Worm (Caenorhabditis elegans) whole organism, young adult: ENCODE measurements around the gene spp-10.

ENCODE experiments used
- B0261.1 ChIP-seq: sonication (generic microtip); optimal IDR thresholded peaks from 2 replicates; lab custom pipeline; 2016; ENCODE audit warnings: mild to moderate bottlenecking, missing genetic modification characterization, moderate library complexity, missing compliant biosample characterization
- B0336.3 ChIP-seq: fragments of 200-800 bp; sonication (Bioruptor generic); IDR thresholded peaks from 2 replicates; pipeline ENCODE4 v1.3.6; 2022; ENCODE audit warnings: missing genetic modification characterization, missing compliant biosample characterization
- K12H6.12 ChIP-seq: fragments of 200-800 bp; sonication (Bioruptor generic); optimal IDR thresholded peaks from 2 replicates; lab custom pipeline; 2018; ENCODE audit warnings: mild to moderate bottlenecking, missing genetic modification characterization, missing compliant biosample characterization
- T07F8.4 ChIP-seq: sonication (generic microtip); optimal IDR thresholded peaks from 2 replicates; lab custom pipeline; 2016; ENCODE audit warnings: mild to moderate bottlenecking, missing genetic modification characterization, moderate library complexity, missing compliant biosample characterization
- T26A5.8 ChIP-seq: sonication (generic microtip); optimal IDR thresholded peaks from 2 replicates; lab custom pipeline; 2016; ENCODE audit warnings: missing genetic modification characterization, missing compliant biosample characterization
- Y53G8AR.9 ChIP-seq: fragments of 200-800 bp; sonication (Bioruptor generic); conservative IDR thresholded peaks from 2 replicates; pipeline ENCODE4 v1.3.6; 2022; ENCODE audit warnings: missing genetic modification reagents, missing genetic modification characterization, missing compliant biosample characterization
- Y56A3A.18 ChIP-seq: fragments of 200-800 bp; sonication (Bioruptor generic); IDR thresholded peaks from 2 replicates; pipeline ENCODE4 v1.3.6; 2022; ENCODE audit warnings: missing genetic modification reagents, missing genetic modification characterization, missing compliant biosample characterization
- Y95B8A.8 ChIP-seq: fragments of 200-800 bp; sonication (Bioruptor generic); IDR thresholded peaks from 2 replicates; pipeline ENCODE4 v1.3.6; 2022; ENCODE audit warnings: missing genetic modification reagents, missing genetic modification characterization, missing compliant biosample characterization
- aptf-3 ChIP-seq: fragments of 200-800 bp; sonication (Bioruptor generic); IDR thresholded peaks from 2 replicates; pipeline ENCODE4 v1.3.6; 2022; ENCODE audit warnings: missing genetic modification characterization, missing compliant biosample characterization
- atf-7 ChIP-seq: sonication (generic microtip); optimal IDR thresholded peaks from 2 replicates; lab custom pipeline; 2017; ENCODE audit warnings: mild to moderate bottlenecking, missing genetic modification characterization, missing compliant biosample characterization
- attf-5 ChIP-seq: fragments of 200-800 bp; sonication (Bioruptor generic); optimal IDR thresholded peaks from 2 replicates; lab custom pipeline; 2018; ENCODE audit warnings: mild to moderate bottlenecking, missing genetic modification characterization, missing compliant biosample characterization
- cebp-1 ChIP-seq, 2 experiments: fragments of 200-800 bp in 1 of 2; sonication (Bioruptor generic) in 1 of 2; sonication (generic microtip) in 1 of 2; IDR thresholded peaks in 1 of 2; optimal IDR thresholded peaks in 1 of 2; 2 replicates each; pipeline versions ENCODE4 v1.3.6 to Lab custom; 2017 to 2022; ENCODE audit warnings: missing compliant biosample characterization in 2 of 2, missing genetic modification characterization in 2 of 2, mild to moderate bottlenecking in 1 of 2, missing genetic modification reagents in 1 of 2, moderate library complexity in 1 of 2
- ceh-58 ChIP-seq: fragments of 200-800 bp; sonication (Bioruptor generic); IDR thresholded peaks from 2 replicates; pipeline ENCODE4 v1.3.6; 2022; ENCODE audit warnings: missing genetic modification characterization, missing compliant biosample characterization
- chd-7 ChIP-seq: sonication (generic microtip); optimal IDR thresholded peaks from 2 replicates; lab custom pipeline; 2016; ENCODE audit warnings: mild to moderate bottlenecking, missing genetic modification characterization, moderate library complexity, missing compliant biosample characterization
- egrh-3 ChIP-seq: fragments of 200-800 bp; sonication (Bioruptor generic); IDR thresholded peaks from 2 replicates; pipeline ENCODE4 v1.3.6; 2022; ENCODE audit warnings: missing genetic modification reagents, missing genetic modification characterization, missing compliant biosample characterization
- fkh-3 ChIP-seq: sonication (generic microtip); optimal IDR thresholded peaks from 2 replicates; lab custom pipeline; 2016; ENCODE audit warnings: mild to moderate bottlenecking, missing genetic modification characterization, missing compliant biosample characterization
- gei-17 ChIP-seq: fragments of 200-800 bp; sonication (Bioruptor generic); optimal IDR thresholded peaks from 2 replicates; lab custom pipeline; 2018; ENCODE audit warnings: mild to moderate bottlenecking, missing genetic modification characterization, missing compliant biosample characterization
- hlh-12 ChIP-seq: sonication (generic microtip); optimal IDR thresholded peaks from 2 replicates; lab custom pipeline; 2016; ENCODE audit warnings: missing genetic modification characterization, missing compliant biosample characterization
- hlh-26 ChIP-seq: fragments of 200-800 bp; sonication (Bioruptor generic); conservative IDR thresholded peaks from 2 replicates; pipeline ENCODE4 v1.3.6; 2022; ENCODE audit warnings: missing genetic modification reagents, missing genetic modification characterization, missing compliant biosample characterization
- hmg-1.2 ChIP-seq: fragments of 200-800 bp; sonication (Bioruptor generic); IDR thresholded peaks from 2 replicates; pipeline ENCODE4 v1.3.6; 2022; ENCODE audit warnings: missing genetic modification reagents, missing genetic modification characterization, missing compliant biosample characterization
- hrde-1 ChIP-seq: sonication (generic microtip); optimal IDR thresholded peaks from 2 replicates; lab custom pipeline; 2016; ENCODE audit warnings: missing genetic modification characterization, mild to moderate bottlenecking, missing compliant biosample characterization, moderate library complexity, missing genotype, missing genetic modification reagents, borderline replicate concordance
- hsf-1 ChIP-seq: fragments of 200-800 bp; sonication (Bioruptor generic); IDR thresholded peaks from 2 replicates; pipeline ENCODE4 v1.3.6; 2022; ENCODE audit warnings: missing genetic modification reagents, missing genetic modification characterization, missing compliant biosample characterization
- lin-26 ChIP-seq: fragments of 200-800 bp; sonication (Bioruptor generic); IDR thresholded peaks from 2 replicates; pipeline ENCODE4 v1.3.6; 2022; ENCODE audit warnings: missing genetic modification reagents, missing genetic modification characterization, missing compliant biosample characterization
- lir-1 ChIP-seq: fragments of 200-800 bp; sonication (Bioruptor generic); conservative IDR thresholded peaks from 2 replicates; pipeline ENCODE4 v1.3.6; 2022; ENCODE audit warnings: missing genetic modification reagents, missing genetic modification characterization, missing compliant biosample characterization
- lsl-1 ChIP-seq: fragments of 200-800 bp; sonication (Bioruptor generic); optimal IDR thresholded peaks from 2 replicates; lab custom pipeline; 2018; ENCODE audit warnings: mild to moderate bottlenecking, missing genetic modification characterization, moderate library complexity, missing compliant biosample characterization
- madf-8 ChIP-seq: fragments of 200-800 bp; sonication (Bioruptor generic); conservative IDR thresholded peaks from 2 replicates; pipeline ENCODE4 v1.3.6; 2022; ENCODE audit warnings: missing genetic modification reagents, missing genetic modification characterization, missing compliant biosample characterization
- nfyb-1 ChIP-seq: fragments of 200-800 bp; sonication (Bioruptor generic); IDR thresholded peaks from 2 replicates; pipeline ENCODE4 v1.3.6; 2022; ENCODE audit warnings: missing genetic modification reagents, missing genetic modification characterization, missing compliant biosample characterization
- nhr-27 ChIP-seq: fragments of 200-800 bp; sonication (Bioruptor generic); optimal IDR thresholded peaks from 2 replicates; lab custom pipeline; 2018; ENCODE audit warnings: mild to moderate bottlenecking, missing genetic modification characterization, moderate library complexity, missing compliant biosample characterization
- nhr-80 ChIP-seq: sonication (generic microtip); optimal IDR thresholded peaks from 2 replicates; lab custom pipeline; 2016; ENCODE audit warnings: missing genetic modification characterization, missing compliant biosample characterization
- nhr-90 ChIP-seq: sonication (generic microtip); optimal IDR thresholded peaks from 2 replicates; lab custom pipeline; 2016; ENCODE audit warnings: missing genotype, mild to moderate bottlenecking, missing genetic modification characterization, missing compliant biosample characterization
- pha-4 ChIP-seq: fragments of 150-350 bp; sonication (generic microtip); optimal IDR thresholded peaks from 2 replicates; lab custom pipeline; 2014; ENCODE audit warnings: missing biosample characterization, missing genetic modification reagents, missing genetic modification characterization
- repo-1 ChIP-seq: sonication (generic microtip); optimal IDR thresholded peaks from 2 replicates; lab custom pipeline; 2017; ENCODE audit warnings: mild to moderate bottlenecking, missing genetic modification characterization, missing compliant biosample characterization
- sdz-38 ChIP-seq: sonication (generic microtip); optimal IDR thresholded peaks from 2 replicates; lab custom pipeline; 2016; ENCODE audit warnings: missing genotype, missing genetic modification characterization, missing compliant biosample characterization
- snpc-1.3 ChIP-seq: sonication (generic microtip); optimal IDR thresholded peaks from 2 replicates; lab custom pipeline; 2017; ENCODE audit warnings: missing genetic modification characterization, mild to moderate bottlenecking, missing compliant biosample characterization, antibody characterized with exemption, moderate library complexity, missing genotype, missing genetic modification reagents; ENCODE audit not compliant: insufficient read depth
- tbp1 ChIP-seq: fragments of 200-800 bp; sonication (Bioruptor generic); optimal IDR thresholded peaks from 2 replicates; lab custom pipeline; 2018; ENCODE audit warnings: mild to moderate bottlenecking, missing genetic modification characterization, missing compliant biosample characterization
- tbx-9 ChIP-seq: sonication (generic microtip); optimal IDR thresholded peaks from 2 replicates; lab custom pipeline; 2016; ENCODE audit warnings: borderline replicate concordance, missing genetic modification characterization, inconsistent platforms, missing compliant biosample characterization
- tlf-1 ChIP-seq: fragments of 200-800 bp; sonication (Bioruptor generic); optimal IDR thresholded peaks from 2 replicates; lab custom pipeline; 2018; ENCODE audit warnings: mild to moderate bottlenecking, missing genetic modification characterization, missing compliant biosample characterization
- unc-62 ChIP-seq: fragments of 150-350 bp; optimal IDR thresholded peaks from 2 replicates; lab custom pipeline; 2014; ENCODE audit warnings: missing biosample characterization, missing genetic modification reagents, missing genetic modification characterization
- zfh-2 ChIP-seq: fragments of 200-800 bp; sonication (Bioruptor generic); conservative IDR thresholded peaks from 2 replicates; pipeline ENCODE4 v1.3.6; 2022; ENCODE audit warnings: missing genetic modification reagents, missing genetic modification characterization, missing compliant biosample characterization
- ztf-26 ChIP-seq: sonication (generic microtip); optimal IDR thresholded peaks from 2 replicates; lab custom pipeline; 2017; ENCODE audit warnings: missing genetic modification characterization, missing compliant biosample characterization
- ztf-6 ChIP-seq: fragments of 200-800 bp; sonication (Bioruptor generic); IDR thresholded peaks from 2 replicates; pipeline ENCODE4 v1.3.6; 2022; ENCODE audit warnings: missing genetic modification reagents, missing genetic modification characterization, missing compliant biosample characterization

Gene spp-10

DNA sequence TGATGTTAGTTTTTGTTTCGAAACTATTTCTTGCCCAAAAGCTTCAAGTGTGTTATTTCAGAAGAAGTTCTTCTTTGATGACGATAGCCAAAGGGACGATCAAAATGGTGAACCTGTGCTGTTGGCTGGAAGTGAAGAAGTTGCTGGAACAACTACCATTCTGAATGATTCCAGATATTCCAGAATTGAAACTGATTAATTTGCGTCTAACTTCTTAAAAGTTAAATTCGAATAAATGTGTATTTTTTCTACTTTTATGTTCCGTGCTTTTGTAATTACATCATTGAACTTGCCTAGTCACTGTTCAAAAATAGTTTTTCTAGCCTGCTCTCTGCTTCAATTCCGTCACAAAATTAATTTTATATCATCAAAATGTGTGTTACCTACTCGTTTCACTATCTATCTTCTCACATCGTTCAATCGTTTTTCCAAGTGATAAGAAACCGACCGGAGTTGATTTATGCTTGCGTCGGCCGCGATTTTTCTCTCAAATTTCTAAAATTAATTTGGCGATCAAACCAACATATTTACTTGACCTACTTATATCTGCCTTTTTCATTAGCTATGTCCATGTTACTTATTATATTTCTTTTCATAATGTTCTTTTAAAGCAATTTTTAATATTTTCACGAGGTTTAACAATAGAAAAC, 1.8 kb upstream of the spp-10 start:
- TF ChIP-seq Y56A3A.18 (GFP tag; lab: Robert Waterston, UW) (no peak), nhr-80 (tag; lab: Kevin White, UChicago) (peak; percentile 86)

DNA sequence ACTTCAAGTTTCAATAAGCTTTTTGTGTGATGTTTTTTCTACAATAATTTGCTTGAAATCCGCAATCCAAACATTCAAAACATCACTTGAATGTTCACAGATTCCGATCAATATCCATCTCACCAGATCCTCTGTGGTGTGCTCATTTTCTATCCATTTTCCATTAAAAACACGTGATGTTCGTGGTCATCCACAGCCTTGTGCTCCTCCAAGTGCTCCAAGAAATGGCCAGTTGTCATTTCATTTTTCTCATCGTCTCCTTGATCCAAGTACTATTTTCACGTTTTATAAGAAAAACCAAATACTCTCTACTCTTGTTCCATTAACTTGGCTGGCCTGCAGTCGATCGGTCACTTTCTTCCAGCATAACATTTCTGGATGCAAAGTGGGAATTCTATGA, 814 bp upstream of the spp-10 start:
- TF ChIP-seq snpc-1.3 (tag; lab: Kevin White, UChicago) (no peak), Y95B8A.8 (GFP tag; lab: Robert Waterston, UW) (no peak), T07F8.4 (tag; lab: Kevin White, UChicago) (no peak), tlf-1 (GFP tag; lab: Kevin White, UChicago) (no peak), sdz-38 (tag; lab: Kevin White, UChicago) (no peak), nhr-90 (tag; lab: Kevin White, UChicago) (no peak), pha-4 (tag; lab: Kevin White, UChicago) (no peak), zfh-2 (no peak)

- no peak for TF ChIP-seq nhr-27
- no peak for TF ChIP-seq hrde-1 (tag; lab: Kevin White, UChicago)
- TF ChIP-seq cebp-1 (GFP tag; IDR thresholded peaks at IDR 0.05; lab: Robert Waterston, UW), result no peak
- peak; percentile 0 for TF ChIP-seq cebp-1 (tag; optimal IDR thresholded peaks at IDR 0.05; lab: Kevin White, UChicago)
- no peak for TF ChIP-seq zfh-2
- peak; percentile 21 for TF ChIP-seq repo-1 (tag; lab: Kevin White, UChicago)
- TF ChIP-seq atf-7 (tag; lab: Kevin White, UChicago), result peak; percentile 20
- peak; percentile 41 for TF ChIP-seq B0336.3 (GFP tag; lab: Robert Waterston, UW)
- 0 out of 2 replicates have a peak, but pooled peaks have one; percentile 27 for TF ChIP-seq nfyb-1 (GFP tag; lab: Robert Waterston, UW)
- no peak for TF ChIP-seq lsl-1 (GFP tag; lab: Kevin White, UChicago)
- 0 out of 2 replicates have a peak, but pooled peaks have one; percentile 35 for TF ChIP-seq Y53G8AR.9 (GFP tag; lab: Robert Waterston, UW)
Measured at ce11 chrIV:8478516-8478915, 1.5 kb downstream of the spp-10 start.

ce11 chrIV:8479346-8479745, 2.4 kb downstream of the spp-10 start, which contains the start of gene hlh-12:
hlh-12 (minus strand) TSS chrIV:8479446.
- TF ChIP-seq tbp1 (GFP tag; lab: Kevin White, UChicago) (no peak), unc-62 (GFP tag; lab: Kevin White, UChicago) (no peak), lin-26 (GFP tag; lab: Robert Waterston, UW) (no peak), egrh-3 (GFP tag; lab: Robert Waterston, UW) (no peak), hlh-26 (GFP tag; lab: Robert Waterston, UW) (no peak), ztf-26 (tag; lab: Kevin White, UChicago) (no peak), aptf-3 (GFP tag; lab: Robert Waterston, UW) (no peak), K12H6.12 (tag; lab: Kevin White, UChicago) (no peak), hlh-12 (tag; lab: Kevin White, UChicago) (no peak), ztf-6 (no peak), Y56A3A.18 (GFP tag; lab: Robert Waterston, UW) (no peak), lir-1 (no peak)
- TF ChIP-seq, all 124 proteins: peak for 0

DNA sequence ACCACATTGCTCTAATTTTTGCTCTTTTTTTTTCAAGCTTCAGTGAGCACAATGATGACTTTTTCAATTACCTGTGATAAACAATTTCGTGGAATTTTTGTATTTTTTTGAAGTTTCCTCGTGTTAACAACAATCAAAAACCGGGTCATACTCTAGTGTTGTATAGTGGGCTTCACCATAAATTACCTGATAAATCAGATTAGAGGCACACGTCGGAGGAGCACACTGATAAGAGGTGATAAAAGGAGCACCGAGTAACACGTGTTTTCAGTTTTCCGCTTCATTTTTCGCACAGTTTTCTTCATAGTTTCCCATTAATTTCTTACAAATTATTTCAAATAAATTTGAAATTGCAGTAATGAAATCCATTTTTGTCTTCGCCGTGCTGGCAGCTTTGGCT, 4.3 kb downstream of the spp-10 start, which contains the start of gene spp-8:
spp-8 (plus strand) TSS at position 357 of the 400 bp plus-strand sequence.
- TF ChIP-seq chd-7, result no peak
- TF ChIP-seq T26A5.8, result no peak
- no peak for TF ChIP-seq B0261.1 (tag; lab: Kevin White, UChicago)
- no peak for TF ChIP-seq attf-5 (GFP tag; lab: Kevin White, UChicago)
- no peak for TF ChIP-seq K12H6.12 (tag; lab: Kevin White, UChicago)
- TF ChIP-seq hmg-1.2, result no peak
- TF ChIP-seq egrh-3 (GFP tag; lab: Robert Waterston, UW), result no peak
- TF ChIP-seq ceh-58 (GFP tag; lab: Robert Waterston, UW), result no peak
- TF ChIP-seq tbx-9 (tag; lab: Kevin White, UChicago), result no peak
- TF ChIP-seq zfh-2, result no peak
- TF ChIP-seq nhr-80 (tag; lab: Kevin White, UChicago), result peak; percentile 94
- TF ChIP-seq gei-17 (GFP tag; lab: Kevin White, UChicago), result no peak
- TF ChIP-seq hsf-1 (GFP tag; lab: Robert Waterston, UW), result no peak
- TF ChIP-seq madf-8 (GFP tag; lab: Robert Waterston, UW), result no peak
- TF ChIP-seq fkh-3, result no peak
